Worm (Caenorhabditis elegans) whole organism, late embryonic: ENCODE data around the gene C01G10.1.

Source experiments
- C08G9.2 ChIP-seq: sonication (generic microtip); optimal IDR thresholded peaks from 2 replicates; lab custom pipeline; 2016; ENCODE audit warnings: mild to moderate bottlenecking, missing genetic modification characterization, moderate library complexity, missing compliant biosample characterization
- C38D4.7 ChIP-seq: fragments of 200-800 bp; sonication (Bioruptor generic); optimal IDR thresholded peaks from 2 replicates; lab custom pipeline; 2018; ENCODE audit warnings: mild to moderate bottlenecking, missing genetic modification characterization, moderate library complexity, missing compliant biosample characterization
- F13H6.1 ChIP-seq: sonication (generic microtip); optimal IDR thresholded peaks from 2 replicates; lab custom pipeline; 2016; ENCODE audit warnings: missing genetic modification characterization, missing compliant biosample characterization
- K09A11.1 ChIP-seq: sonication (generic microtip); optimal IDR thresholded peaks from 2 replicates; lab custom pipeline; 2017; ENCODE audit warnings: antibody characterized with exemption, mild to moderate bottlenecking, missing genetic modification characterization, missing compliant biosample characterization; ENCODE audit not compliant: insufficient read depth
- T23F11.4 ChIP-seq: fragments of 200-800 bp; sonication (Bioruptor generic); optimal IDR thresholded peaks from 2 replicates; lab custom pipeline; 2018; ENCODE audit warnings: mild to moderate bottlenecking, missing genetic modification characterization, missing compliant biosample characterization
- ahr-1 ChIP-seq: sonication (generic microtip); optimal IDR thresholded peaks from 2 replicates; lab custom pipeline; 2016; ENCODE audit warnings: missing genetic modification characterization, missing compliant biosample characterization
- ceh-14 ChIP-seq: sonication (generic microtip); optimal IDR thresholded peaks from 2 replicates; lab custom pipeline; 2016; ENCODE audit warnings: missing genotype, missing genetic modification characterization, missing compliant biosample characterization
- ceh-18 ChIP-seq: sonication (generic microtip); optimal IDR thresholded peaks from 2 replicates; lab custom pipeline; 2016; ENCODE audit warnings: missing genetic modification characterization, missing compliant biosample characterization
- ceh-2 ChIP-seq: sonication (generic microtip); optimal IDR thresholded peaks from 2 replicates; lab custom pipeline; 2016; ENCODE audit warnings: missing genotype, missing genetic modification characterization, missing compliant biosample characterization
- ceh-22 ChIP-seq: sonication (generic microtip); optimal IDR thresholded peaks from 2 replicates; lab custom pipeline; 2017; ENCODE audit warnings: missing biosample characterization, missing genetic modification characterization
- ceh-24 ChIP-seq: sonication (generic microtip); optimal IDR thresholded peaks from 2 replicates; lab custom pipeline; 2016; ENCODE audit warnings: mild to moderate bottlenecking, missing genetic modification characterization, missing compliant biosample characterization
- ceh-31 ChIP-seq: sonication (generic microtip); optimal IDR thresholded peaks from 2 replicates; lab custom pipeline; 2016; ENCODE audit warnings: missing genetic modification characterization, missing compliant biosample characterization
- ceh-34 ChIP-seq: sonication (generic microtip); optimal IDR thresholded peaks from 2 replicates; lab custom pipeline; 2016; ENCODE audit warnings: mild to moderate bottlenecking, missing genetic modification characterization, missing compliant biosample characterization
- ceh-45 ChIP-seq: fragments of 200-800 bp; sonication (Bioruptor generic); IDR thresholded peaks from 2 replicates; pipeline ENCODE4 v1.3.6; 2022; ENCODE audit warnings: missing genetic modification reagents, missing genetic modification characterization, missing compliant biosample characterization
- ceh-48 ChIP-seq: sonication (generic microtip); optimal IDR thresholded peaks from 2 replicates; lab custom pipeline; 2016; ENCODE audit warnings: missing genetic modification characterization, inconsistent platforms, missing compliant biosample characterization
- ceh-6 ChIP-seq: fragments of 200-800 bp; sonication (Bioruptor generic); optimal IDR thresholded peaks from 2 replicates; lab custom pipeline; 2018; ENCODE audit warnings: mild to moderate bottlenecking, missing genetic modification characterization, missing compliant biosample characterization
- ceh-9 ChIP-seq: sonication (generic microtip); optimal IDR thresholded peaks from 2 replicates; lab custom pipeline; 2016; ENCODE audit warnings: mild to moderate bottlenecking, missing genetic modification characterization, inconsistent platforms, missing compliant biosample characterization
- dve-1 ChIP-seq: sonication (generic microtip); optimal IDR thresholded peaks from 2 replicates; lab custom pipeline; 2017; ENCODE audit warnings: antibody characterized with exemption, mild to moderate bottlenecking, missing genetic modification characterization, missing compliant biosample characterization
- elt-2 ChIP-seq: sonication (generic microtip); optimal IDR thresholded peaks from 2 replicates; lab custom pipeline; 2016; ENCODE audit warnings: missing genetic modification reagents, missing genetic modification characterization, missing compliant biosample characterization
- ets-4 ChIP-seq: sonication (generic microtip); optimal IDR thresholded peaks from 2 replicates; lab custom pipeline; 2016; ENCODE audit warnings: missing genetic modification characterization, missing compliant biosample characterization
- eyg-1 ChIP-seq: sonication (generic microtip); optimal IDR thresholded peaks from 2 replicates; lab custom pipeline; 2016; ENCODE audit warnings: missing genotype, missing genetic modification characterization, missing compliant biosample characterization
- fax-1 ChIP-seq: sonication (generic microtip); optimal IDR thresholded peaks from 2 replicates; lab custom pipeline; 2016; ENCODE audit warnings: missing genotype, missing genetic modification characterization, missing compliant biosample characterization
- fkh-6 ChIP-seq: sonication (generic microtip); optimal IDR thresholded peaks from 2 replicates; lab custom pipeline; 2016; ENCODE audit warnings: missing genetic modification characterization, missing compliant biosample characterization
- gmeb-2 ChIP-seq: sonication (generic microtip); optimal IDR thresholded peaks from 2 replicates; lab custom pipeline; 2016; ENCODE audit warnings: missing genetic modification characterization, inconsistent platforms, missing compliant biosample characterization
- hlh-15 ChIP-seq: sonication (generic microtip); optimal IDR thresholded peaks from 2 replicates; lab custom pipeline; 2016; ENCODE audit warnings: missing genetic modification characterization, missing compliant biosample characterization
- hlh-8 ChIP-seq: sonication (generic microtip); optimal IDR thresholded peaks from 2 replicates; lab custom pipeline; 2016; ENCODE audit warnings: missing genotype, missing genetic modification characterization, missing compliant biosample characterization
- lin-11 ChIP-seq: fragments of 200-800 bp; sonication (Bioruptor generic); optimal IDR thresholded peaks from 2 replicates; lab custom pipeline; 2018; ENCODE audit warnings: mild to moderate bottlenecking, missing genetic modification characterization, missing compliant biosample characterization
- madf-2 ChIP-seq: sonication (generic microtip); optimal IDR thresholded peaks from 2 replicates; lab custom pipeline; 2017; ENCODE audit warnings: missing genetic modification characterization, missing compliant biosample characterization
- mec-3 ChIP-seq: sonication (generic microtip); optimal IDR thresholded peaks from 2 replicates; lab custom pipeline; 2016; ENCODE audit warnings: borderline replicate concordance, missing genetic modification characterization, missing compliant biosample characterization
- nfya-1 ChIP-seq: sonication (generic microtip); optimal IDR thresholded peaks from 2 replicates; lab custom pipeline; 2017; ENCODE audit warnings: missing genetic modification characterization, mild to moderate bottlenecking, missing compliant biosample characterization, antibody characterized with exemption, moderate library complexity
- pat-9 ChIP-seq: fragments of 200-800 bp; sonication (Bioruptor generic); optimal IDR thresholded peaks from 2 replicates; lab custom pipeline; 2018; ENCODE audit warnings: mild to moderate bottlenecking, missing genetic modification characterization, moderate library complexity, missing compliant biosample characterization
- pha-2 ChIP-seq: sonication (generic microtip); optimal IDR thresholded peaks from 2 replicates; lab custom pipeline; 2017; ENCODE audit warnings: mild to moderate bottlenecking, missing genetic modification characterization, missing compliant biosample characterization
- pros-1 ChIP-seq: fragments of 150-350 bp; optimal IDR thresholded peaks from 2 replicates; lab custom pipeline; 2014; ENCODE audit warnings: missing biosample characterization, missing genetic modification reagents, missing genetic modification characterization
- ref-2 ChIP-seq: sonication (generic microtip); optimal IDR thresholded peaks from 2 replicates; lab custom pipeline; 2016; ENCODE audit warnings: missing genetic modification characterization, missing compliant biosample characterization
- rnt-1 ChIP-seq: sonication (generic microtip); optimal IDR thresholded peaks from 2 replicates; lab custom pipeline; 2016; ENCODE audit warnings: missing genetic modification characterization, missing compliant biosample characterization
- sdc-2 ChIP-seq: sonication (generic microtip); optimal IDR thresholded peaks from 2 replicates; lab custom pipeline; 2016; ENCODE audit warnings: missing genotype, missing genetic modification characterization, missing compliant biosample characterization
- tbx-2 ChIP-seq: sonication (generic microtip); optimal IDR thresholded peaks from 2 replicates; lab custom pipeline; 2016; ENCODE audit warnings: missing genetic modification characterization, missing compliant biosample characterization
- tbx-7 ChIP-seq: sonication (generic microtip); optimal IDR thresholded peaks from 2 replicates; lab custom pipeline; 2016; ENCODE audit warnings: missing genotype, missing genetic modification characterization, missing compliant biosample characterization
- unc-3 ChIP-seq, 2 experiments: fragments of 200-800 bp in 1 of 2; sonication (Bioruptor generic) in 1 of 2; sonication (generic microtip) in 1 of 2; conservative IDR thresholded peaks in 1 of 2; optimal IDR thresholded peaks in 1 of 2; 2 replicates each; pipeline versions ENCODE4 v1.3.6 to Lab custom; 2016 to 2022; ENCODE audit warnings: missing compliant biosample characterization in 2 of 2, missing genetic modification characterization in 2 of 2, missing genetic modification reagents in 1 of 2
- unc-42 ChIP-seq: sonication (generic microtip); optimal IDR thresholded peaks from 2 replicates; lab custom pipeline; 2016; ENCODE audit warnings: missing genotype, missing genetic modification characterization, missing compliant biosample characterization
- unc-55 ChIP-seq: sonication (generic microtip); optimal IDR thresholded peaks from 2 replicates; lab custom pipeline; 2017; ENCODE audit warnings: missing biosample characterization, missing genetic modification reagents, missing genetic modification characterization
- zip-5 ChIP-seq: sonication (generic microtip); optimal IDR thresholded peaks from 2 replicates; lab custom pipeline; 2016; ENCODE audit warnings: missing genetic modification characterization, missing compliant biosample characterization
- ztf-16 ChIP-seq: sonication (generic microtip); optimal IDR thresholded peaks from 2 replicates; lab custom pipeline; 2017; ENCODE audit warnings: missing genetic modification characterization, missing compliant biosample characterization

C01G10.1 gene

DNA sequence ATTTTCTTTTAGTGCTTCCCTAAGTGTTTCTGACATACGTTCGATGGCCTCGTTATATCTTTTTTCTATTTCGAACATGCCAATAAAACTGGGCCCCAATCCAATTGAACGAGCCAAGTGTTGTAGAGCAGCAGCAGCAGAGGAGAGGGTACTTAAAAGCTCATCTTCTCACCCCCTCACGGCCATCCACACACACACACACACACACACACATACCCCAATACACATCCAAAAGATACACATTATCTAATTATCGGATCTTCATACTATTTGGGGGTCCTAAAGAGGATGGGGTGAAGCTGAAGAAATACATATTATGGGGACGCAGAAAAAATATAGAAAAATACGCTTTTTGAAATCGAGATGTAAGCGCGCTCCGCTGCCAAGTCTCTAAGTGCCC is 26.8 kb upstream of the C01G10.1 start:
- no peak for TF ChIP-seq pros-1 (tag; lab: Kevin White, UChicago)
- TF ChIP-seq ceh-48 (tag; lab: Kevin White, UChicago): peak; percentile 39
- peak; percentile 91 for TF ChIP-seq unc-42 (tag; lab: Kevin White, UChicago)
- TF ChIP-seq ceh-31 (tag; lab: Kevin White, UChicago): peak; percentile 13
- TF ChIP-seq hlh-15: no peak
- TF ChIP-seq, all 69 proteins: peak for 3

DNA sequence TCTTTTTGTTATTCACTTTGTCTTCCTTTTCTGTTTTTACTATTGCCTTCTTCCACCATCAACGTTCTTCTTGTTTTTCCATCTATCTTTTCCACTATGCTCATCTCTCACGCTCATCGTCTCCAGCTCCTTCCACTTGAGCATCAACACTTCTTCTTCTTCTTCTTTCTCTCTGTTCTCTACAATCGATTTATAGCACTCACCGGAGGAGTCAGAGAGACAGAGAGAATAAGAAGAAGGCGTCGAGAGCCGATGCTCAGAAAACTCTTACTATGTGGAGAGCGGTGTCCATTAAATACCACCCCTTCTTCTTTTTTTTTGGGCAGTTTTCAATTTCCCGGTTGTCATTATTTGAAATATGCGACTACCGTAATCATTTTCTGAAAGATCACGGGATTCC is 24.6 kb upstream of the C01G10.1 start:
- TF ChIP-seq unc-42 (tag; lab: Kevin White, UChicago): peak; percentile 29
- no peak for TF ChIP-seq ceh-6
- TF ChIP-seq ceh-48 (tag; lab: Kevin White, UChicago): peak; percentile 58
- TF ChIP-seq unc-3 (GFP tag; conservative IDR thresholded peaks at IDR 0.05; lab: Robert Waterston, UW): no peak
- TF ChIP-seq unc-3 (tag; optimal IDR thresholded peaks at IDR 0.05; lab: Kevin White, UChicago): no peak
- TF ChIP-seq ceh-31 (tag; lab: Kevin White, UChicago): peak; percentile 47

DNA sequence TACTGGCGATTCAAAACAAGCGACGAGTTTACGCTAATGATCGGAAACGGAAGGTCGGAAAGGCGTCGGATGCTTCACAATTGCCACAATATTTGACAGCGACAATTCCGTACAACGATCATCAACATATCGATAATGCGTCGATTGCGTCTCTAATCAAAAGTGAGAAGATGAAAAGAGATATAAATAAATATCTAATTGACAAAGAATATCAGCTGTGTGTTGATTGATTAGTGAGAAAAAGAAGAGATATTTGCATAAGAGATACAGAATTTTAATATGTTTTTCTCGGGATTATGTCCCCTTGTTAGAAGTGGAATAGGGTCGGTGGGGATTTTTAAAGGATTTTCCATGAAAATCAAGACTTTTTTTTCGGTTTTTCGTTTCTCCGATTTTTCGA is 21.0 kb upstream of the C01G10.1 start:
- no peak for TF ChIP-seq ztf-16 (tag; lab: Kevin White, UChicago)
- no peak for TF ChIP-seq unc-55 (GFP tag; lab: Kevin White, UChicago)
- TF ChIP-seq elt-2 (tag; lab: Kevin White, UChicago): no peak
- TF ChIP-seq C38D4.7 (GFP tag; lab: Kevin White, UChicago): no peak
- no peak for TF ChIP-seq ceh-24 (tag; lab: Kevin White, UChicago)
- no peak for TF ChIP-seq ceh-2 (tag; lab: Kevin White, UChicago)
- no peak for TF ChIP-seq ceh-6
- no peak for TF ChIP-seq dve-1 (tag; lab: Kevin White, UChicago)
- no peak for TF ChIP-seq ceh-45 (GFP tag; lab: Robert Waterston, UW)
- no peak for TF ChIP-seq mec-3 (tag; lab: Kevin White, UChicago)
- TF ChIP-seq ceh-18: no peak
- TF ChIP-seq pha-2 (tag; lab: Kevin White, UChicago): no peak
- no peak for TF ChIP-seq zip-5 (tag; lab: Kevin White, UChicago)

DNA sequence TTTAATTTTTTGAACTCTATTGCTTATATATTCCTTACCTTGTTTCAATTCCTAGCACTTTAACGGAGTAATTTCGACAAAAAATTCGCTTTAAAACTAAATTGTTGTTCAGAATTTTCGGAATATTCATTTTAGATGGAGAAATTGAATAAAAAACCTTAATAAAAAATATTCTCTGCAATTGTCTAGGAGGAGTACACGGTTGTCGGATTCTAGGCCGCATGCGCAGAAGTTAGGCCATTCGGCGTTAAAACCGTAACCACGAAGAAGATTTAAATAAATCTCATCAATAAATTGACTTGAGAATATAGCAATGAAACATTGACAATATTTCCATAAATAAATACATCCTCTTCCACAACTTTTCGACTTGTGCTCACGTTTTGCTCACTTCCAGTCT is 17.3 kb upstream of the C01G10.1 start, which contains the start of the genes C01G10.10 and C01G10.9:
Gene C01G10.10 (minus strand): TSS at position 151 of the 400 bp plus-strand sequence.
Gene C01G10.9 (plus strand): TSS at position 240 of the 400 bp plus-strand sequence.
- TF ChIP-seq ref-2 (tag; lab: Kevin White, UChicago) (peak; percentile 70), nfya-1 (no peak), tbx-2 (tag; lab: Kevin White, UChicago) (peak; percentile 87), elt-2 (tag; lab: Kevin White, UChicago) (peak; percentile 81), fax-1 (peak; percentile 48), ceh-34 (tag; lab: Kevin White, UChicago) (peak; percentile 9), madf-2 (no peak), ets-4 (tag; lab: Kevin White, UChicago) (peak; percentile 91), K09A11.1 (no peak), ceh-9 (tag; lab: Kevin White, UChicago) (no peak), ceh-14 (tag; lab: Kevin White, UChicago) (peak; percentile 46), ceh-22 (no peak), gmeb-2 (tag; lab: Kevin White, UChicago) (peak; percentile 4), rnt-1 (peak; percentile 43), eyg-1 (tag; lab: Kevin White, UChicago) (peak; percentile 4), fkh-6 (tag; lab: Kevin White, UChicago) (peak; percentile 33), F13H6.1 (tag; lab: Kevin White, UChicago) (peak; percentile 46), pros-1 (tag; lab: Kevin White, UChicago) (no peak), sdc-2 (peak; percentile 27), ceh-31 (tag; lab: Kevin White, UChicago) (peak; percentile 90), ceh-2 (tag; lab: Kevin White, UChicago) (peak; percentile 89), hlh-8 (tag; lab: Kevin White, UChicago) (peak; percentile 7), unc-42 (tag; lab: Kevin White, UChicago) (peak; percentile 27), zip-5 (tag; lab: Kevin White, UChicago) (peak; percentile 78), pat-9 (tag; lab: Kevin White, UChicago) (no peak), tbx-7 (peak; percentile 90), lin-11 (tag; lab: Kevin White, UChicago) (no peak), T23F11.4 (GFP tag; lab: Kevin White, UChicago) (no peak), ahr-1 (no peak), C08G9.2 (tag; lab: Kevin White, UChicago) (peak; percentile 93)
